Fruit fly (Drosophila melanogaster) whole organism: Measurements from ENCODE around the gene Grip163.

ENCODE experiments used
- CG8478 ChIP-seq: fragments of >200 bp; optimal IDR thresholded peaks from 2 replicates; lab custom pipeline; 2018; ENCODE audit warnings: inconsistent platforms
- Dll ChIP-seq: fragments of >200 bp; optimal IDR thresholded peaks from 2 replicates; lab custom pipeline; 2017
- EcR ChIP-seq, 2 experiments: fragments of >200 bp; optimal IDR thresholded peaks; 2 replicates each; lab custom pipeline; 2017; ENCODE audit warnings: missing biosample characterization in 2 of 2, missing genetic modification characterization in 2 of 2, missing genetic modification reagents in 2 of 2
- pan ChIP-seq: fragments of >200 bp; optimal IDR thresholded peaks from 2 replicates; lab custom pipeline; 2017
- psq ChIP-seq: fragments of >200 bp; optimal IDR thresholded peaks from 2 replicates; lab custom pipeline; 2017
- usp ChIP-seq: fragments of >200 bp; optimal IDR thresholded peaks from 2 replicates; lab custom pipeline; 2017; ENCODE audit warnings: missing biosample characterization, missing genetic modification characterization, mixed read lengths

DNA sequence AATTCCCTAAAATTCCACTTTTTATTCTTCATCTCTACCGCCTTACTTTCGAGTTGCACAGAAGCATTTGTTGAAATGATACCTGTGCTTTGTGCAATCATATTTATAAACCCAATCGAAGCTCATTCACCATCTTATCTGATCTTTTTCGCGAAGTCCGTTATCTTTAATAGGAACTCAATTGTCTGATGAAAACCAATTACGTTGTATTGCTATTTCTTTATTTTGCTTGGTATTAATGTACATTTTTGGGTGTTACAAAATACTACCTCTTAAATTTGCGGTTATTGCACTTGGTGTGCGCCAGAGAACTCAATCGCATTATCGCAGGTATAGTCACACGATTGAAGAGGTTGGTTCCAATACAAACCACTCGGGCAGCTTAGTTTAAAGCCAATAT is 25.1 kb downstream of the Grip163 start, which contains the start of gene Muc68E:
- TF ChIP-seq EcR (GFP tag; optimal IDR thresholded peaks at IDR 0.05; lab: Kevin White, UChicago) (no peak), CG8478 (lab: Kevin White, UChicago) (no peak), psq (no peak), pan (lab: Kevin White, UChicago) (no peak), usp (GFP tag; lab: Kevin White, UChicago) (no peak), Dll (lab: Kevin White, UChicago) (no peak)
